Worm (Caenorhabditis elegans) whole organism, young adult: Measurements from ENCODE around the gene zyg-9.

Source experiments
- D2030.7 ChIP-seq: fragments of 200-800 bp; sonication (Bioruptor generic); IDR thresholded peaks from 2 replicates; pipeline ENCODE4 v1.3.6; 2022; ENCODE audit warnings: missing genetic modification reagents, missing genetic modification characterization, missing compliant biosample characterization
- F23B12.7 ChIP-seq: sonication (generic microtip); optimal IDR thresholded peaks from 2 replicates; lab custom pipeline; 2017; ENCODE audit warnings: missing genetic modification characterization, mild to moderate bottlenecking, missing compliant biosample characterization, antibody characterized with exemption, moderate library complexity; ENCODE audit not compliant: insufficient read depth
- ceh-58 ChIP-seq: fragments of 200-800 bp; sonication (Bioruptor generic); IDR thresholded peaks from 2 replicates; pipeline ENCODE4 v1.3.6; 2022; ENCODE audit warnings: missing genetic modification characterization, missing compliant biosample characterization
- egl-18 ChIP-seq: fragments of 200-800 bp; sonication (Bioruptor generic); IDR thresholded peaks from 2 replicates; pipeline ENCODE4 v1.3.6; 2022; ENCODE audit warnings: missing genetic modification reagents, missing genetic modification characterization, missing compliant biosample characterization
- hmg-1.2 ChIP-seq: fragments of 200-800 bp; sonication (Bioruptor generic); IDR thresholded peaks from 2 replicates; pipeline ENCODE4 v1.3.6; 2022; ENCODE audit warnings: missing genetic modification reagents, missing genetic modification characterization, missing compliant biosample characterization
- let-607 ChIP-seq, 2 experiments: fragments of 200-800 bp in 1 of 2; sonication (Bioruptor generic) in 1 of 2; sonication (generic microtip) in 1 of 2; optimal IDR thresholded peaks; 2 replicates each; lab custom pipeline; 2016 to 2018; ENCODE audit warnings: mild to moderate bottlenecking in 2 of 2, missing compliant biosample characterization in 2 of 2, missing genetic modification characterization in 2 of 2, moderate library complexity in 2 of 2, missing genotype in 1 of 2
- lin-40 ChIP-seq: sonication (generic microtip); optimal IDR thresholded peaks from 2 replicates; lab custom pipeline; 2016; ENCODE audit warnings: missing genetic modification characterization, mild to moderate bottlenecking, missing compliant biosample characterization, missing genotype, missing genetic modification reagents
- madf-10 ChIP-seq: sonication (generic microtip); optimal IDR thresholded peaks from 2 replicates; lab custom pipeline; 2016; ENCODE audit warnings: mild to moderate bottlenecking, missing genetic modification characterization, missing compliant biosample characterization
- nhr-90 ChIP-seq: sonication (generic microtip); optimal IDR thresholded peaks from 2 replicates; lab custom pipeline; 2016; ENCODE audit warnings: missing genotype, mild to moderate bottlenecking, missing genetic modification characterization, missing compliant biosample characterization
- rcor-1 ChIP-seq: fragments of 200-800 bp; sonication (Bioruptor generic); IDR thresholded peaks from 2 replicates; pipeline ENCODE4 v1.3.6; 2022; ENCODE audit warnings: missing genetic modification reagents, missing genetic modification characterization, missing compliant biosample characterization
- xnd-1 ChIP-seq: sonication (generic microtip); optimal IDR thresholded peaks from 2 replicates; lab custom pipeline; 2016; ENCODE audit warnings: missing genotype, missing genetic modification reagents, missing genetic modification characterization, missing compliant biosample characterization
- ztf-18 ChIP-seq: sonication (generic microtip); optimal IDR thresholded peaks from 2 replicates; lab custom pipeline; 2016; ENCODE audit warnings: missing genotype, mild to moderate bottlenecking, missing genetic modification characterization, missing compliant biosample characterization

The zyg-9 gene

DNA sequence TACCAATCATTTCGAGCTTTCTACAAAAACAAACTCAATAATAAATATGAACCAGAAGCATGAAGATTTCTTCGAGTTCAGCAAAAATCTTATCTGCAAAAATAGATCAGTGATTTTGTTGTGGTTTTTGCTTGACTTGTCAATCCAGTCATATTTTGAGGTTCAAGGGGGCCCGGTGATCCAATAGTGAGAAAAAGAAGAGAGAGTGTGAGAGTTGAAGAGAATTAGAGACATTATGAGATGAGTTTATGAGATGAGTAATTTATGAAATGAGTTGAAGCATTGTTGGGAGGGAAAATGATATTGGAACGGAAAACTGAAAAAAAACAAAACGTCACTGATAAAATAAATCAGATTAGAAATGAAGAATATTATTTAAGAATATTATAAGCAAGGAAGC is 51.3 kb downstream of the zyg-9 start, which contains the start of gene T13H5.1:
TSS of gene T13H5.1 (minus strand) at position 101 of the 400 bp plus-strand sequence.
- TF ChIP-seq F23B12.7 (no peak), egl-18 (GFP tag; lab: Robert Waterston, UW) (no peak), hmg-1.2 (GFP tag; lab: Robert Waterston, UW) (no peak), xnd-1 (tag; lab: Kevin White, UChicago) (no peak), rcor-1 (GFP tag; lab: Robert Waterston, UW) (no peak), let-607 (tag; optimal IDR thresholded peaks at IDR 0.05; lab: Kevin White, UChicago) (no peak), madf-10 (tag; lab: Kevin White, UChicago) (no peak), nhr-90 (tag; lab: Kevin White, UChicago) (no peak), D2030.7 (GFP tag; lab: Robert Waterston, UW) (no peak), lin-40 (no peak), ceh-58 (GFP tag; lab: Robert Waterston, UW) (no peak), ztf-18 (tag; lab: Kevin White, UChicago) (no peak)
